Fruit fly (Drosophila melanogaster) whole organism, embryonic: ENCODE measurements around the gene cyr.

Experiments used
- Aef1 ChIP-seq: fragments of 200-800 bp; sonication (Bioruptor generic); IDR thresholded peaks from 3 replicates; pipeline ENCODE4 v1.3.6; 2022; ENCODE audit warnings: missing biosample characterization, missing genetic modification characterization
- Bdp1 ChIP-seq: fragments of 200-800 bp; sonication (Bioruptor generic); optimal IDR thresholded peaks from 3 replicates; lab custom pipeline; 2016; ENCODE audit warnings: missing biosample characterization, missing genetic modification characterization
- Blimp-1 ChIP-seq: fragments of 200-800 bp; sonication (Bioruptor generic); optimal IDR thresholded peaks from 3 replicates; lab custom pipeline; 2018; ENCODE audit warnings: missing biosample characterization, missing genetic modification characterization, mild to moderate bottlenecking, moderate library complexity, missing genetic modification reagents
- CG1024 ChIP-seq: fragments of 200-800 bp; sonication (Bioruptor generic); IDR thresholded peaks from 2 replicates; pipeline ENCODE4 v1.3.6; 2022; ENCODE audit warnings: missing biosample characterization, missing genetic modification characterization
- CG10267 ChIP-seq: fragments of 200-800 bp; sonication (Bioruptor generic); optimal IDR thresholded peaks from 2 replicates; lab custom pipeline; 2018; ENCODE audit warnings: missing biosample characterization, mild to moderate bottlenecking, missing genetic modification characterization, moderate library complexity
- CG11723 ChIP-seq: fragments of 200-800 bp; sonication (Bioruptor generic); optimal IDR thresholded peaks from 2 replicates; lab custom pipeline; 2017; ENCODE audit warnings: missing biosample characterization, mild to moderate bottlenecking, missing genetic modification characterization
- CG12104 ChIP-seq: fragments of 200-800 bp; sonication (Bioruptor generic); optimal IDR thresholded peaks from 3 replicates; lab custom pipeline; 2016; ENCODE audit warnings: missing biosample characterization, missing genetic modification characterization
- CG12219 ChIP-seq: fragments of 200-800 bp; sonication (Bioruptor generic); optimal IDR thresholded peaks from 3 replicates; lab custom pipeline; 2018; ENCODE audit warnings: missing biosample characterization, mild to moderate bottlenecking, missing genetic modification characterization
- CG12744 ChIP-seq: fragments of 200-800 bp; sonication (Bioruptor generic); optimal IDR thresholded peaks from 2 replicates; lab custom pipeline; 2016; ENCODE audit warnings: missing biosample characterization, missing genetic modification characterization
- CG15073 ChIP-seq: fragments of 200-800 bp; sonication (Bioruptor generic); optimal IDR thresholded peaks from 2 replicates; lab custom pipeline; 2016; ENCODE audit warnings: missing biosample characterization, missing genetic modification characterization
- CG1529 ChIP-seq: fragments of 200-800 bp; sonication (Bioruptor generic); optimal IDR thresholded peaks from 3 replicates; lab custom pipeline; 2018; ENCODE audit warnings: missing biosample characterization, missing genetic modification characterization
- CG17912 ChIP-seq: fragments of 200-800 bp; sonication (Bioruptor generic); optimal IDR thresholded peaks from 2 replicates; lab custom pipeline; 2018; ENCODE audit warnings: missing biosample characterization, mild to moderate bottlenecking, missing genetic modification characterization
- CG1792 ChIP-seq: fragments of 200-800 bp; sonication (Bioruptor generic); optimal IDR thresholded peaks from 2 replicates; lab custom pipeline; 2016; ENCODE audit warnings: missing biosample characterization, missing genetic modification characterization
- CG18764 ChIP-seq: fragments of 200-800 bp; sonication (Bioruptor generic); optimal IDR thresholded peaks from 3 replicates; lab custom pipeline; 2016; ENCODE audit warnings: missing biosample characterization, missing genetic modification characterization
- CG30020 ChIP-seq: fragments of 200-800 bp; optimal IDR thresholded peaks from 2 replicates; lab custom pipeline; 2019; ENCODE audit warnings: missing biosample characterization, mild to moderate bottlenecking, missing genetic modification characterization, moderate library complexity
- CG3281 ChIP-seq: fragments of 200-800 bp; sonication (Bioruptor generic); optimal IDR thresholded peaks from 3 replicates; lab custom pipeline; 2017; ENCODE audit warnings: missing biosample characterization, mild to moderate bottlenecking, missing genetic modification characterization
- CG3847 ChIP-seq: fragments of 200-800 bp; sonication (Bioruptor generic); IDR thresholded peaks from 2 replicates; pipeline ENCODE4 v1.3.6; 2022; ENCODE audit warnings: missing biosample characterization, missing genetic modification characterization
- CG6654 ChIP-seq: fragments of 200-800 bp; sonication (Bioruptor generic); optimal IDR thresholded peaks from 2 replicates; lab custom pipeline; 2017; ENCODE audit warnings: missing biosample characterization, mild to moderate bottlenecking, missing genetic modification characterization
- CG7745 ChIP-seq: fragments of 200-800 bp; sonication (Bioruptor generic); optimal IDR thresholded peaks from 2 replicates; lab custom pipeline; 2018; ENCODE audit warnings: missing biosample characterization, mild to moderate bottlenecking, missing genetic modification characterization, moderate library complexity
- CG7786 ChIP-seq: fragments of 200-800 bp; sonication (Bioruptor generic); optimal IDR thresholded peaks from 2 replicates; lab custom pipeline; 2016; ENCODE audit warnings: missing biosample characterization, missing genetic modification characterization
- CG7987 ChIP-seq: fragments of 200-800 bp; sonication (Bioruptor generic); optimal IDR thresholded peaks from 2 replicates; lab custom pipeline; 2018; ENCODE audit warnings: missing biosample characterization, mild to moderate bottlenecking, missing genetic modification characterization, moderate library complexity
- CG9932 ChIP-seq: fragments of 200-800 bp; sonication (Bioruptor generic); IDR thresholded peaks from 2 replicates; pipeline ENCODE4 v1.3.6; 2022; ENCODE audit warnings: missing biosample characterization, missing genetic modification characterization
- Dip3 ChIP-seq: fragments of 200-800 bp; sonication (Bioruptor generic); optimal IDR thresholded peaks from 3 replicates; lab custom pipeline; 2016; ENCODE audit warnings: missing biosample characterization, missing genetic modification characterization
- Dp ChIP-seq: fragments of 200-800 bp; sonication (Bioruptor generic); optimal IDR thresholded peaks from 2 replicates; lab custom pipeline; 2018; ENCODE audit warnings: missing biosample characterization, mild to moderate bottlenecking, missing genetic modification characterization, moderate library complexity
- ERR ChIP-seq: fragments of 200-800 bp; sonication (Bioruptor generic); optimal IDR thresholded peaks from 2 replicates; lab custom pipeline; 2016; ENCODE audit warnings: missing biosample characterization, missing genetic modification characterization
- HLH4C ChIP-seq: fragments of 200-800 bp; sonication (Bioruptor generic); IDR thresholded peaks from 3 replicates; pipeline ENCODE4 v1.3.6; 2022; ENCODE audit warnings: missing biosample characterization, missing genetic modification characterization; ENCODE audit not compliant: partially characterized antibody
- Kr ChIP-seq: fragments of 200-800 bp; sonication (Bioruptor generic); optimal IDR thresholded peaks from 2 replicates; lab custom pipeline; 2017; ENCODE audit warnings: missing biosample characterization, mild to moderate bottlenecking, missing genetic modification characterization
- Med ChIP-seq: fragments of 200-800 bp; sonication (Bioruptor generic); peaks from one replicate; lab custom pipeline; 2016; ENCODE audit warnings: missing biosample characterization, missing genetic modification characterization, mild to moderate bottlenecking, inconsistent platforms, moderate library complexity
- NC2β ChIP-seq: fragments of 200-800 bp; sonication (Bioruptor generic); optimal IDR thresholded peaks from 2 replicates; lab custom pipeline; 2016; ENCODE audit warnings: missing biosample characterization, missing genetic modification characterization
- Neu2 ChIP-seq: fragments of 200-800 bp; sonication (Bioruptor generic); optimal IDR thresholded peaks from 3 replicates; lab custom pipeline; 2016; ENCODE audit warnings: missing biosample characterization, missing genetic modification characterization, borderline replicate concordance
- Optix ChIP-seq: fragments of 200-800 bp; sonication (Bioruptor generic); IDR thresholded peaks from 3 replicates; pipeline ENCODE4 v1.3.6; 2022; ENCODE audit warnings: missing biosample characterization, missing genetic modification characterization
- Rx ChIP-seq: fragments of 200-800 bp; sonication (Bioruptor generic); IDR thresholded peaks from 2 replicates; pipeline ENCODE4 v1.3.6; 2022; ENCODE audit warnings: missing biosample characterization, missing genetic modification characterization
- TFAM ChIP-seq: fragments of 200-800 bp; sonication (Bioruptor generic); optimal IDR thresholded peaks from 2 replicates; lab custom pipeline; 2017; ENCODE audit warnings: missing biosample characterization, missing genetic modification characterization, inconsistent platforms
- YL-1 ChIP-seq: fragments of 200-800 bp; sonication (Bioruptor generic); optimal IDR thresholded peaks from 3 replicates; lab custom pipeline; 2017; ENCODE audit warnings: missing biosample characterization, mild to moderate bottlenecking, missing genetic modification characterization
- amos ChIP-seq: fragments of 200-800 bp; sonication (Bioruptor generic); IDR thresholded peaks from 2 replicates; pipeline ENCODE4 v1.3.6; 2022; ENCODE audit warnings: missing biosample characterization, missing genetic modification characterization; ENCODE audit not compliant: partially characterized antibody
- ase ChIP-seq: fragments of 200-800 bp; sonication (Bioruptor generic); IDR thresholded peaks from 3 replicates; pipeline ENCODE4 v1.3.6; 2022; ENCODE audit warnings: missing biosample characterization, missing genetic modification characterization
- bcd ChIP-seq: fragments of 200-800 bp; sonication (Bioruptor generic); optimal IDR thresholded peaks from 2 replicates; lab custom pipeline; 2017; ENCODE audit warnings: missing biosample characterization, mild to moderate bottlenecking, missing genetic modification characterization
- br ChIP-seq: fragments of >200 bp; optimal IDR thresholded peaks from 2 replicates; lab custom pipeline; 2017
- chif ChIP-seq, 2 experiments: fragments of 200-800 bp; sonication (Bioruptor generic); optimal IDR thresholded peaks; 3 replicates each; lab custom pipeline; 2016; ENCODE audit warnings: missing biosample characterization in 2 of 2, missing genetic modification characterization in 2 of 2
- crol ChIP-seq: fragments of 200-800 bp; sonication (Bioruptor generic); IDR thresholded peaks from 2 replicates; pipeline ENCODE4 v1.3.6; 2022; ENCODE audit warnings: missing biosample characterization, missing genetic modification characterization
- gce ChIP-seq: fragments of 200-800 bp; sonication (Bioruptor generic); IDR thresholded peaks from 3 replicates; pipeline ENCODE4 v1.3.6; 2022; ENCODE audit warnings: missing biosample characterization, missing genetic modification characterization
- lbe ChIP-seq: fragments of 200-800 bp; sonication (Bioruptor generic); optimal IDR thresholded peaks from 2 replicates; lab custom pipeline; 2016; ENCODE audit warnings: missing biosample characterization, mild to moderate bottlenecking, missing genetic modification characterization
- lov ChIP-seq, 2 experiments: fragments of 200-800 bp in 1 of 2; fragments of >200 bp in 1 of 2; sonication (Bioruptor generic) in 1 of 2; IDR thresholded peaks in 1 of 2; optimal IDR thresholded peaks in 1 of 2; 2 replicates in 1 of 2; 3 replicates in 1 of 2; pipeline versions ENCODE4 v1.3.6 to Lab custom; 2017 to 2022; ENCODE audit warnings: missing biosample characterization in 1 of 2, missing genetic modification characterization in 1 of 2
- otp ChIP-seq: fragments of 200-800 bp; sonication (Bioruptor generic); IDR thresholded peaks from 3 replicates; pipeline ENCODE4, ENCODE4 v1.3.6; 2022; ENCODE audit warnings: missing biosample characterization, missing genetic modification characterization
- sc ChIP-seq, 3 experiments: fragments of >200 bp in 2 of 3; fragments of 200-800 bp in 1 of 3; sonication (Bioruptor generic) in 1 of 3; optimal IDR thresholded peaks; 2 replicates in 2 of 3; 3 replicates in 1 of 3; lab custom pipeline; 2017; ENCODE audit warnings: mild to moderate bottlenecking in 1 of 3, missing biosample characterization in 1 of 3, missing genetic modification characterization in 1 of 3, missing genetic modification reagents in 1 of 3
- scrt ChIP-seq: fragments of 200-800 bp; sonication (Bioruptor generic); optimal IDR thresholded peaks from 2 replicates; lab custom pipeline; 2018; ENCODE audit warnings: missing biosample characterization, mild to moderate bottlenecking, missing genetic modification characterization, moderate library complexity
- seq ChIP-seq: fragments of 200-800 bp; sonication (Bioruptor generic); IDR thresholded peaks from 2 replicates; pipeline ENCODE4 v1.3.6; 2022; ENCODE audit warnings: missing biosample characterization, missing genetic modification characterization
- sisA ChIP-seq: fragments of 200-800 bp; sonication (Bioruptor generic); IDR thresholded peaks from 2 replicates; pipeline ENCODE4 v1.3.6; 2022; ENCODE audit warnings: missing biosample characterization, missing genetic modification characterization
- unc-4 ChIP-seq: fragments of 200-800 bp; sonication (Bioruptor generic); IDR thresholded peaks from 2 replicates; pipeline ENCODE4 v1.3.6; 2022; ENCODE audit warnings: missing biosample characterization, missing genetic modification characterization; ENCODE audit not compliant: partially characterized antibody
- wdn ChIP-seq: fragments of 200-800 bp; sonication (Bioruptor generic); IDR thresholded peaks from 2 replicates; pipeline ENCODE4 v1.3.6; 2022; ENCODE audit warnings: missing biosample characterization, missing genetic modification characterization

Gene cyr

dm6 chrX:8143537-8143936 is 8.0 kb upstream of the cyr start, which contains the start of gene CG17982 (continued):
- TF ChIP-seq NC2β: peak; percentile 80
- TF ChIP-seq ase (GFP tag; lab: Robert Waterston, UW): peak; percentile 68; the same call in 2 of the 3 replicates
- peak; percentile 83 for TF ChIP-seq CG9932 (GFP tag; lab: Robert Waterston, UW)
- peak; percentile 64 for TF ChIP-seq CG30020 (tag; lab: Kevin White, UChicago)
- TF ChIP-seq CG10267 (tag; lab: Kevin White, UChicago): peak; percentile 80
- TF ChIP-seq CG17912 (GFP tag; lab: Kevin White, UChicago): peak; percentile 83
- peak; percentile 63; the same call in 1 of the 3 replicates for TF ChIP-seq gce (GFP tag; lab: Robert Waterston, UW)
- TF ChIP-seq HLH4C (GFP tag; lab: Robert Waterston, UW): no peak
- peak; percentile 63 for TF ChIP-seq CG1792 (GFP tag; lab: Kevin White, UChicago)
- TF ChIP-seq CG7786 (GFP tag; lab: Kevin White, UChicago): peak; percentile 87
- no peak for TF ChIP-seq sc (optimal IDR thresholded peaks at IDR 0.05; lab: Kevin White, UChicago)
- peak; percentile 18 for TF ChIP-seq sc (GFP tag; optimal IDR thresholded peaks at IDR 0.05; lab: Kevin White, UChicago)
- peak; percentile 82 for TF ChIP-seq CG3281 (GFP tag; lab: Kevin White, UChicago)
- 0 out of 2 replicates have a peak, but pooled peaks have one; percentile 27 for TF ChIP-seq CG1024 (GFP tag; lab: Robert Waterston, UW)
- peak; percentile 69 for TF ChIP-seq CG12104
- peak; percentile 79 for TF ChIP-seq CG12744 (GFP tag; lab: Kevin White, UChicago)
- TF ChIP-seq Blimp-1 (GFP tag; lab: Kevin White, UChicago): no peak
- no peak for TF ChIP-seq unc-4 (GFP tag; lab: Robert Waterston, UW)
- TF ChIP-seq Dp (GFP tag; lab: Kevin White, UChicago): peak; percentile 72
- no peak for TF ChIP-seq Kr
- TF ChIP-seq Optix (GFP tag; lab: Robert Waterston, UW): peak; percentile 69; the same call in 2 of the 3 replicates
- no peak for TF ChIP-seq crol
- TF ChIP-seq CG7987 (GFP tag; lab: Kevin White, UChicago): peak; percentile 70
- TF ChIP-seq Neu2 (GFP tag; lab: Kevin White, UChicago): no peak
- TF ChIP-seq CG12219: peak; percentile 71
- peak; percentile 64 for TF ChIP-seq CG11723
- TF ChIP-seq CG18764 (GFP tag; lab: Kevin White, UChicago): peak; percentile 65
- peak; percentile 66 for TF ChIP-seq Aef1 (GFP tag; lab: Robert Waterston, UW)
- TF ChIP-seq sisA (GFP tag; lab: Robert Waterston, UW): peak; percentile 73
- TF ChIP-seq scrt: peak; percentile 71
- no peak for TF ChIP-seq CG7745 (tag; lab: Kevin White, UChicago)
- TF ChIP-seq TFAM (GFP tag; lab: Kevin White, UChicago): peak; percentile 5
- peak; percentile 63 for TF ChIP-seq CG1529 (GFP tag; lab: Kevin White, UChicago)
- peak; percentile 71 for TF ChIP-seq seq (GFP tag; lab: Robert Waterston, UW)
- TF ChIP-seq amos (GFP tag; lab: Robert Waterston, UW): no peak; the same call in 1 of the 2 replicates
- TF ChIP-seq Bdp1: peak; percentile 63
- TF ChIP-seq wdn (GFP tag; lab: Robert Waterston, UW): peak; percentile 80
- peak; percentile 31 for TF ChIP-seq CG15073
- peak; percentile 88 for TF ChIP-seq lbe (GFP tag; lab: Kevin White, UChicago)
- peak; percentile 68 to 81 for TF ChIP-seq chif (GFP tag; optimal IDR thresholded peaks at IDR 0.05; lab: Kevin White, UChicago)
- TF ChIP-seq YL-1 (GFP tag; lab: Kevin White, UChicago): peak; percentile 79
- TF ChIP-seq Rx (GFP tag; lab: Robert Waterston, UW): peak; percentile 80
- TF ChIP-seq ERR (GFP tag; lab: Kevin White, UChicago): peak; percentile 70
- TF ChIP-seq CG3847 (GFP tag; lab: Robert Waterston, UW): peak; percentile 81
- TF ChIP-seq lov (optimal IDR thresholded peaks at IDR 0.05; lab: Kevin White, UChicago): no peak
- peak; percentile 76; the same call in 1 of the 3 replicates for TF ChIP-seq lov (GFP tag; IDR thresholded peaks at IDR 0.05; lab: Robert Waterston, UW)
- TF ChIP-seq bcd: peak; percentile 75
- TF ChIP-seq Dip3 (GFP tag; lab: Kevin White, UChicago): peak; percentile 84
- TF ChIP-seq CG6654 (GFP tag; lab: Kevin White, UChicago): peak; percentile 45
- TF ChIP-seq Med (GFP tag; lab: Kevin White, UChicago): peak; percentile 98
- no peak for TF ChIP-seq br (lab: Kevin White, UChicago)
- peak; percentile 69; the same call in 2 of the 3 replicates for TF ChIP-seq otp (GFP tag; lab: Robert Waterston, UW)
